Worm (Caenorhabditis elegans) whole organism, L4/young adult: ENCODE measurements around the gene col-145.

Source experiments
- W03F9.2 ChIP-seq: fragments of 150-350 bp; optimal IDR thresholded peaks from 2 replicates; lab custom pipeline; 2014; ENCODE audit warnings: missing biosample characterization, missing genetic modification characterization
- dao-5 ChIP-seq: sonication (generic microtip); optimal IDR thresholded peaks from 2 replicates; lab custom pipeline; 2016; ENCODE audit warnings: missing genotype, missing genetic modification characterization, moderate library complexity, missing compliant biosample characterization
- him-1 ChIP-seq: sonication (generic microtip); optimal IDR thresholded peaks from 2 replicates; lab custom pipeline; 2016; ENCODE audit warnings: missing genotype, missing genetic modification reagents, missing genetic modification characterization, missing compliant biosample characterization

DNA sequence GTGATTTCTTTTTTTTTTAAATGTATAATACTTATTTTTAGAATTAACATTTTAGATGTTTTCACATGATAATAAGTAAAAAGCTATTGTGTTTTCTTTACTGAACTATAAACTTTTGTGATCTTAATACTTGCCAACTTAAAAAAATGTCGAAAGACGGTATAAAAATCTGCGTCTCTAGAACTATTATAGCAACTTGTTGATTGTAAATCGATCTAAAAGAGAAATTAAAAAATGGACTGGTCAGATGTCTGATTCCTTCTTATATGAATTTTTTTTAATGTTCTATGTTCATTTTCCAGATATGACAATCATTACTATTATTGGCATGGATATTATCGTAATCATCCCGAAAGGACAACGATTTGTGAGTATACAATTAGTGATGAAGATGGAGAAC lies 35.0 kb downstream of the col-145 start, which contains the start of gene F21C10.3:
- TF ChIP-seq W03F9.2 (tag; lab: Kevin White, UChicago) (no peak), him-1 (tag; lab: Kevin White, UChicago) (no peak), dao-5 (tag; lab: Kevin White, UChicago) (no peak)
